Worm (Caenorhabditis elegans) whole organism, L4/young adult: ENCODE results near the gene mtre-1.

Experiments used
- W03F9.2 ChIP-seq: fragments of 150-350 bp; optimal IDR thresholded peaks from 2 replicates; lab custom pipeline; 2014; ENCODE audit warnings: missing biosample characterization, missing genetic modification characterization
- dao-5 ChIP-seq: sonication (generic microtip); optimal IDR thresholded peaks from 2 replicates; lab custom pipeline; 2016; ENCODE audit warnings: missing genotype, missing genetic modification characterization, moderate library complexity, missing compliant biosample characterization
- him-1 ChIP-seq: sonication (generic microtip); optimal IDR thresholded peaks from 2 replicates; lab custom pipeline; 2016; ENCODE audit warnings: missing genotype, missing genetic modification reagents, missing genetic modification characterization, missing compliant biosample characterization

DNA sequence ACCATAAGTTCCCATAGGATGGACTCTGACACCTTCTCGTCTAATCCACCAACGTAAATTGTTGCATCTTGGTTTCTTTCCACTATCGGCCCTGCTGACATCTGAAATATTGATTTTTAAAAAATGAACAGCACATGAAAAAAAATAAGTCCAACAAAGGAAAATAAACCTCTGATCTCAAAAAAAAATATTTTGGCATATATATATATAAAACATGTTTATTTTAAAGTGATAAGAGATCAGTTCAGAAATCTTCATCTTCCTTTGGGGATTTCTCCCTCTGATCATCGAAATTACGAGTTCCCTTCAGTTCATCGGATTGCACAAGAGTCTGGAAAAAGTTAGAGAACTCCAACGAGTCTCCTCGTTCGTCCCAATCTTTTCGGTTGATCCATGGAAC, 14.7 kb downstream of the mtre-1 start, which contains the start of gene sap-49:
- no peak for TF ChIP-seq dao-5 (tag; lab: Kevin White, UChicago)
- TF ChIP-seq W03F9.2, result no peak
- TF ChIP-seq him-1, result no peak
